Worm (Caenorhabditis elegans) whole organism, early embryonic: ENCODE data around the gene gcy-23.
"Not testable (repeated sequence)": the region's sequence is repeated elsewhere in the genome, so short reads cannot be mapped to it uniquely, and the experiment has no call there.

ENCODE experiments used
- B0310.2 ChIP-seq: sonication (generic microtip); optimal IDR thresholded peaks from 2 replicates; lab custom pipeline; 2016; ENCODE audit warnings: mild to moderate bottlenecking, missing genetic modification characterization, missing compliant biosample characterization
- F13C5.2 ChIP-seq: sonication (generic microtip); optimal IDR thresholded peaks from 2 replicates; lab custom pipeline; 2017; ENCODE audit warnings: mild to moderate bottlenecking, missing genetic modification characterization, inconsistent platforms, missing compliant biosample characterization
- aly-1 ChIP-seq: sonication (generic microtip); optimal IDR thresholded peaks from 2 replicates; lab custom pipeline; 2016; ENCODE audit warnings: missing genetic modification characterization, missing compliant biosample characterization
- ama-1 ChIP-seq: fragments of 150-350 bp; optimal IDR thresholded peaks from 2 replicates; lab custom pipeline; 2014
- ceh-13 ChIP-seq: fragments of 200-800 bp; sonication (Bioruptor generic); optimal IDR thresholded peaks from 2 replicates; lab custom pipeline; 2018; ENCODE audit warnings: mild to moderate bottlenecking, missing genetic modification characterization, missing compliant biosample characterization
- ceh-36 ChIP-seq: sonication (generic microtip); optimal IDR thresholded peaks from 2 replicates; lab custom pipeline; 2016; ENCODE audit warnings: missing genetic modification characterization, inconsistent platforms, missing compliant biosample characterization
- ets-7 ChIP-seq: sonication (generic microtip); optimal IDR thresholded peaks from 2 replicates; lab custom pipeline; 2016; ENCODE audit warnings: missing genotype, missing genetic modification characterization, missing compliant biosample characterization
- flt-1 ChIP-seq: fragments of 200-800 bp; sonication (Bioruptor generic); IDR thresholded peaks from 2 replicates; pipeline ENCODE4 v1.3.6; 2022; ENCODE audit warnings: missing genetic modification characterization, missing compliant biosample characterization
- hmbx-1 ChIP-seq: sonication (generic microtip); optimal IDR thresholded peaks from 2 replicates; lab custom pipeline; 2016; ENCODE audit warnings: mild to moderate bottlenecking, missing genetic modification characterization, missing compliant biosample characterization
- hmg-4 ChIP-seq: fragments of 200-800 bp; sonication (Bioruptor generic); optimal IDR thresholded peaks from 2 replicates; lab custom pipeline; 2018; ENCODE audit warnings: mild to moderate bottlenecking, missing genetic modification characterization, missing compliant biosample characterization
- hnd-1 ChIP-seq: sonication (generic microtip); optimal IDR thresholded peaks from 2 replicates; lab custom pipeline; 2016; ENCODE audit warnings: missing genetic modification characterization, missing compliant biosample characterization
- pes-1 ChIP-seq: fragments of 200-800 bp; sonication (Bioruptor generic); IDR thresholded peaks from 2 replicates; pipeline ENCODE4 v1.3.6; 2022; ENCODE audit warnings: missing genetic modification reagents, missing genetic modification characterization, missing compliant biosample characterization
- scrt-1 ChIP-seq: fragments of 200-800 bp; sonication (Bioruptor generic); IDR thresholded peaks from 2 replicates; pipeline ENCODE4 v1.3.6; 2022; ENCODE audit warnings: missing genetic modification characterization, missing compliant biosample characterization
- sea-1 ChIP-seq: fragments of 200-800 bp; sonication (Bioruptor generic); conservative IDR thresholded peaks from 2 replicates; pipeline ENCODE4 v1.3.6; 2022; ENCODE audit warnings: missing genetic modification characterization, missing compliant biosample characterization
- tbx-11 ChIP-seq: fragments of 200-800 bp; sonication (Bioruptor generic); IDR thresholded peaks from 2 replicates; pipeline ENCODE4 v1.3.6; 2022; ENCODE audit warnings: missing genetic modification characterization, missing compliant biosample characterization
- tbx-37 ChIP-seq: fragments of 200-800 bp; sonication (Bioruptor generic); conservative IDR thresholded peaks from 2 replicates; pipeline ENCODE4 v1.3.6; 2022; ENCODE audit warnings: missing genetic modification reagents, missing genetic modification characterization, missing compliant biosample characterization
- tra-4 ChIP-seq: sonication (generic microtip); optimal IDR thresholded peaks from 2 replicates; lab custom pipeline; 2017; ENCODE audit warnings: missing genetic modification characterization, missing compliant biosample characterization

The gcy-23 gene

ce11 chrIV:3289237-3289636 is at the start of gene gcy-23:
TSS of gene gcy-23 (minus strand) at chrIV:3289337.
- TF ChIP-seq tbx-37 (GFP tag; lab: Robert Waterston, UW) = no peak
- TF ChIP-seq B0310.2 (tag; lab: Kevin White, UChicago) = no peak
- TF ChIP-seq hnd-1 (tag; lab: Kevin White, UChicago) = no peak
- TF ChIP-seq aly-1 (tag; lab: Kevin White, UChicago) = no peak
- no peak for TF ChIP-seq tra-4 (tag; lab: Kevin White, UChicago)
- no peak for TF ChIP-seq tbx-11 (GFP tag; lab: Robert Waterston, UW)
- TF ChIP-seq ceh-36 (tag; lab: Kevin White, UChicago) = no peak
- no peak for TF ChIP-seq pes-1
- TF ChIP-seq hmg-4 = no peak
- no peak for TF ChIP-seq ama-1 (lab: Kevin White, UChicago)
- no peak for TF ChIP-seq flt-1
- no peak for TF ChIP-seq hmbx-1

- TF ChIP-seq F13C5.2 (tag; lab: Kevin White, UChicago) = peak; percentile 35
- no peak for TF ChIP-seq tra-4 (tag; lab: Kevin White, UChicago)
These were observed 49.5 kb upstream of the gcy-23 start, which contains the start of gene hrpa-1 for ce11 chrIV:3338676-3339075. TSS of gene hrpa-1 (minus strand) at chrIV:3338867.

ce11 chrIV:3338176-3338575 is 49.0 kb upstream of the gcy-23 start:
- no peak for TF ChIP-seq hmbx-1
- no peak for TF ChIP-seq scrt-1
- TF ChIP-seq B0310.2 (tag; lab: Kevin White, UChicago) = no peak

- TF ChIP-seq pes-1 (peak; percentile 25; the same call in 1 of the 2 replicates), tra-4 (tag; lab: Kevin White, UChicago) (no peak), hnd-1 (tag; lab: Kevin White, UChicago) (no peak), ama-1 (lab: Kevin White, UChicago) (no peak), B0310.2 (tag; lab: Kevin White, UChicago) (no peak), tbx-37 (GFP tag; lab: Robert Waterston, UW) (no peak), flt-1 (no peak), aly-1 (tag; lab: Kevin White, UChicago) (no peak), ceh-36 (tag; lab: Kevin White, UChicago) (no peak), tbx-11 (GFP tag; lab: Robert Waterston, UW) (0 out of 2 replicates have a peak, but pooled peaks have one; percentile 55), scrt-1 (0 out of 2 replicates have a peak, but pooled peaks have one; percentile 55), F13C5.2 (tag; lab: Kevin White, UChicago) (no peak), ets-7 (tag; lab: Kevin White, UChicago) (no peak), hmg-4 (peak; percentile 76), ceh-13 (GFP tag; lab: Kevin White, UChicago) (no peak), hmbx-1 (no peak), sea-1 (GFP tag; lab: Robert Waterston, UW) (peak; percentile 31; the same call in 1 of the 2 replicates)
These were observed 48.1 kb upstream of the gcy-23 start for ce11 chrIV:3337275-3337674.

ce11 chrIV:3336585-3336984 is 47.4 kb upstream of the gcy-23 start, which contains the start of gene F42A6.6:
TSS of gene F42A6.6 (minus strand) at chrIV:3336873.
- TF ChIP-seq flt-1 (no peak), ceh-36 (tag; lab: Kevin White, UChicago) (peak; percentile 15), tbx-37 (GFP tag; lab: Robert Waterston, UW) (no peak), hnd-1 (tag; lab: Kevin White, UChicago) (no peak), ceh-13 (GFP tag; lab: Kevin White, UChicago) (no peak), F13C5.2 (tag; lab: Kevin White, UChicago) (no peak), B0310.2 (tag; lab: Kevin White, UChicago) (no peak), ama-1 (lab: Kevin White, UChicago) (peak; percentile 94), scrt-1 (0 out of 2 replicates have a peak, but pooled peaks have one; percentile 49), hmbx-1 (no peak), sea-1 (GFP tag; lab: Robert Waterston, UW) (no peak), tra-4 (tag; lab: Kevin White, UChicago) (no peak), ets-7 (tag; lab: Kevin White, UChicago) (no peak), aly-1 (tag; lab: Kevin White, UChicago) (no peak), hmg-4 (peak; percentile 4), pes-1 (no peak), tbx-11 (GFP tag; lab: Robert Waterston, UW) (0 out of 2 replicates have a peak, but pooled peaks have one; percentile 50)

ce11 chrIV:3331758-3332157 is 42.6 kb upstream of the gcy-23 start, which contains the start of gene F42A6.5:
TSS of gene F42A6.5 (minus strand) at chrIV:3331858.
- TF ChIP-seq B0310.2 (tag; lab: Kevin White, UChicago); ceh-13 (GFP tag; lab: Kevin White, UChicago); ceh-36 (tag; lab: Kevin White, UChicago): not testable (repeated sequence)

ce11 chrIV:3311243-3311642 is 22.1 kb upstream of the gcy-23 start, which contains the start of gene zip-11:
TSS of gene zip-11 (plus strand) at chrIV:3311276.
- TF ChIP-seq ceh-36 (tag; lab: Kevin White, UChicago) = no peak
- no peak for TF ChIP-seq tbx-11 (GFP tag; lab: Robert Waterston, UW)
- peak; percentile 28 for TF ChIP-seq hmg-4

ce11 chrIV:3310662-3311219 is 21.6 kb upstream of the gcy-23 start:
- no peak for TF ChIP-seq ets-7 (tag; lab: Kevin White, UChicago)
- TF ChIP-seq hmg-4 = no peak
- TF ChIP-seq F13C5.2 (tag; lab: Kevin White, UChicago) = no peak
- no peak for TF ChIP-seq ceh-13 (GFP tag; lab: Kevin White, UChicago)
- no peak for TF ChIP-seq flt-1
- TF ChIP-seq ama-1 (lab: Kevin White, UChicago) = no peak
